Fruit fly (Drosophila melanogaster): ENCODE data around the gene Qtzl.

Gene Qtzl

DNA sequence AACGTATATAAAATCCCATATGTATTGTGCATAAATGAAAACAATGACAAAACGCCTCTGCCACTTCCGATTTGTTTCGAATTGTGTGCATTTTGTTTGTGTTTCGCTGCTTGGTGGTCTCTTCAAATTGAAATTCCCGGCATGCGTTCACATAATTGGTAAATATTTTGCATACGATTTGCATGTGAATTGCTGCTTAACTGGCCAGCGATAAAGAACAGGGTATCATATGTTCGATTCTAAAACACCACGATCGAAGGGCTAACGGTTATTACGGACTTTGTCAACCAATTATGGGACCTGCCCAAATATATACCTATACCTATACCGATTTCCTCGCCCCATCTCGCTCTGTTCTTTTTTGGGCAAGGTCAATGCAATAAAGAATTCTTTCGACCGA lies 32.6 kb downstream of the Qtzl start:
- no peak for TF ChIP-seq CG10669 (GFP tag; optimal IDR thresholded peaks at IDR 0.05)
- TF ChIP-seq CG6854 (GFP tag; optimal IDR thresholded peaks at IDR 0.05), result no peak
- no peak for TF ChIP-seq Hr38 (GFP tag; optimal IDR thresholded peaks at IDR 0.05)
- peak; percentile 22 for TF ChIP-seq Met (GFP tag; optimal IDR thresholded peaks at IDR 0.05)
- TF ChIP-seq topi (GFP tag; optimal IDR thresholded peaks at IDR 0.05), result peak; percentile 2
- TF ChIP-seq svp (GFP tag), result peak; percentile 67

DNA sequence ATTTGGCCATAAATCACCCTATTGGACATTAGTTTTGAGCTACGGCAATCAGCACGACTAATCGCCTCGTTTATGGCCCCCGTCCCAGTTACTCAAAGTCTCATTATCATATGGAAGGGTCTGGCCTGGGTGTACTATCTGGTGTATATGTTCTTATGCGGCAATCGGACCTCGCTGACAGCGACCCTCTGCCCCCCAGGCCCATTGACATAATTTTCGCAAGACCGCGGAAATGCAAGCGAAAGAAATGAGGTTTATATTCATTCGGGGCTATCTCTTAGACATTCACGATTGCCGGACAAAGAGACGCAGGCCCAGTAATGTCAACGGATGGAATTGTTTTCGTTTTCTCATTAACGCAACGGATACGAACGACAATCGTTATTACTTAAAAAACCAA lies 33.3 kb downstream of the Qtzl start:
- TF ChIP-seq acj6 (GFP tag; optimal IDR thresholded peaks at IDR 0.05) (no peak), CG6792 (GFP tag; optimal IDR thresholded peaks at IDR 0.05) (no peak), Eip78C (GFP tag) (peak; percentile 10), Ets21C (GFP tag; optimal IDR thresholded peaks at IDR 0.05) (no peak), svp (GFP tag) (peak; percentile 99), CG6276 (GFP tag; optimal IDR thresholded peaks at IDR 0.05) (no peak), Gug (GFP tag; IDR thresholded peaks at IDR 0.05) (no peak), Sox14 (GFP tag; optimal IDR thresholded peaks at IDR 0.05) (peak; percentile 41), vri (GFP tag; optimal IDR thresholded peaks at IDR 0.05) (peak; percentile 80), Sox102F (GFP tag; optimal IDR thresholded peaks at IDR 0.05) (no peak)

DNA sequence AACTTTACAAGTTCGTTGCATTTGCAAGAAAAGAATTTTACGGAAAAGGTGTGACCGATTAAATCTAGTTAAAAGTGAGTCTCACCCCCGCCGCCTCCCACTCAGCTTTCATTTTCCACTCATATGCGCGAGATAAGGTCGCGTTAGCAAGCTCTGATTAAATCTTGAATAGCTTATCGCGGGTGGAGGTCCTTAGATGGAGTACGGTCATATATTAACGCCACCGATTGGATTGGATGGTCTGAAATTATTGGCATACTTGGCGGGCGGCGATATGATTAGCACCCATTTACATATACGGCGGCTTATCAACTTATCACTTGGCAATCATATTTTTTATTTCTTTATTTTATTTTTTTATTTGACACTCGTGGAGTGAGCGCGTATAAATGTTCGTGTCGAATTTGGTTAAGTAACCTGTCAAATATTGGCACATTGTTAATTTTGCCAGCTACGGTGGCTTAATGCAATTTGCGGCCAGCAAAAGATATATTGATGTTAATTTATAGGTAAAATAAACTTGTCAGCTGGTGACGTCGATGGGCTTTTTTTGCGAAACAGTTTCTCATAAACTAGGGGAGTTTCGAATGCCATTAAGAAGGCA lies 34.2 kb downstream of the Qtzl start:
- TF ChIP-seq svp (GFP tag), result peak; percentile 84
- no peak for TF ChIP-seq Lpt (GFP tag; optimal IDR thresholded peaks at IDR 0.05)
- no peak for TF ChIP-seq dsx (GFP tag; optimal IDR thresholded peaks at IDR 0.05; ENCODE audit: poor library complexity, severe bottlenecking)
- peak; percentile 66 for TF ChIP-seq vri (GFP tag; optimal IDR thresholded peaks at IDR 0.05)

DNA sequence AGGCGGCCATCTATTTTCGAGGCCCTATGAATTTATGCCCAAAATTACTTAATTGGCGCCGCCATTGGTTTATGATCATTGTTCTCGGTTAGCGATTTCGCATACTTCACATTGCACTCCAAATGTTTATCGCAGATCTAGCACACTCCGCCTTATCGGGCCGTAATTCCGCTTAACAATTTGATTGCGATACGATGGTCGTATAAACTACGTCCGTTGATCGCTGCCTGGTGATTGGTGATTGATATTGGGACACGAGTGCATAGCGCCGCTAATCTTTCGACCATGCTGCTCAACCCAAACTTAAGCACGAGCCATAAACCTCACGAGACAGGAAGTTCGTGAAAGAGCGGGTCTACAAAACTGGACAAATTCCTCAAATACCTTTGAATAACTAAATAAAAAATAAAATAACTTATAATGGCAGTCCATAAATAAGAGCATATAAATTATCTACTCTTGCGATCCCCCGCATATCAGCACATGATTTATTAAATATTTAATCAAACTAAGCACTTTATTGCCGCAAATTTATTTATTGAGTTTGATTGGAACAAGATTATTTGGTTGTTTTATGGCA lies 35.1 kb downstream of the Qtzl start:
- TF ChIP-seq svp (GFP tag) (peak; percentile 25), CG6808 (GFP tag; optimal IDR thresholded peaks at IDR 0.05) (no peak), CG6163 (GFP tag; IDR thresholded peaks at IDR 0.05) (no peak), Eip93F (GFP tag; optimal IDR thresholded peaks at IDR 0.05) (peak; percentile 2), vri (GFP tag; optimal IDR thresholded peaks at IDR 0.05) (peak; percentile 57), Sox102F (GFP tag; optimal IDR thresholded peaks at IDR 0.05) (no peak), CG7368 (GFP tag; optimal IDR thresholded peaks at IDR 0.05) (no peak)

DNA sequence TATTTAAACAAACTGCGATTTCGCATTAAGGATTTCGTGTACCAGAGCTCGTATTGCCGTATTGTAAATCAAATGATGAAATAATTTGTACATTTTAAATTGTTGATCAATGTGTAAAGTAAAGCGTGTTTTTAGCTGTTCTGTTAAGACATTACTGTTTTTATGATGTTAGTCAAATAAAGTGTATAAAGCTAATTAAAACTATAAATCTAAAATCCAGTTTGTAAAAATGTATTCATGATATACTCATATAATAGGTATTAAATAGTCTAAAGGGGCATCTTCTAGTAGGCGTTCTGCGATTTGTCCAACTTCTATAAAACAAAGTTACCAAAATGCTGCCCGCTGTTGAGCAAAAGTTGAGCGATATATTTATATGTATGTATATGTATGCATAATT lies 38.4 kb downstream of the Qtzl start, which contains the start of gene CG18788:
Gene CG18788 (plus strand): TSS at position 301 of the 400 bp plus-strand sequence.
- TF ChIP-seq Hr4 (GFP tag; optimal IDR thresholded peaks at IDR 0.05) (no peak), fkh (GFP tag; optimal IDR thresholded peaks at IDR 0.05) (no peak), CG15336 (GFP tag; IDR thresholded peaks at IDR 0.05) (no peak), CG6854 (GFP tag; optimal IDR thresholded peaks at IDR 0.05) (no peak), esn (GFP tag; optimal IDR thresholded peaks at IDR 0.05) (no peak), Ets96B (tag; optimal IDR thresholded peaks at IDR 0.05) (no peak), Gug (GFP tag; IDR thresholded peaks at IDR 0.05) (no peak), Ets21C (GFP tag; optimal IDR thresholded peaks at IDR 0.05) (no peak), Sox102F (GFP tag; optimal IDR thresholded peaks at IDR 0.05) (no peak), Sox14 (GFP tag; optimal IDR thresholded peaks at IDR 0.05) (no peak), dac (GFP tag; optimal IDR thresholded peaks at IDR 0.05) (no peak)

DNA sequence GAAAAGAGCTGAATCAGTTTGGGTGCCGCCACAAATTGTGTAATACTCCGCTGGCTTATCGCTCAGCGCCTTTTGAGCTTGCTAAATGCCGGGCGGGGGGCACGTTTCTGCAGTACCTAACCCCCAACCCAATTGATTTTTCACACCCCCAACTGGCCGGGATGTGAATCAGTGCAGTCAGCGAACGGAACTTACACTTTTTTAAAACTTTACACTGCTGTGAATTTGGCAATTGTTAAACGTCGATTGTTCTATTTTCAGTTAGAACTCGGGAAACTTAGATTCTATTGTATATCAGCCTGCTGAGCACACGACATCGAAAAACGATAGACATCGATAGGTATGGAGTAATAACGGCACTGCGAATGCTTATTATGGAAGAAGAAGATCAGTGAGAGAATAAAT lies 42.6 kb downstream of the Qtzl start, which contains the start of gene Tom70:
Gene Tom70 (minus strand): TSS at position 335 of the 405 bp plus-strand sequence.
- TF ChIP-seq ss (GFP tag; optimal IDR thresholded peaks at IDR 0.05), result no peak
- TF ChIP-seq dsx (GFP tag; optimal IDR thresholded peaks at IDR 0.05; ENCODE audit: poor library complexity, severe bottlenecking), result peak; percentile 25
- TF ChIP-seq vri (GFP tag; optimal IDR thresholded peaks at IDR 0.05), result peak; percentile 97
